Fruit fly (Drosophila melanogaster) whole organism, prepupa: ENCODE data around the gene Aprt.
A peak's percentile ranks its signal among the peaks of the same experiment; 100 is the strongest.

Experiments
- Blimp-1 ChIP-seq: fragments of 200-800 bp; sonication (Bioruptor generic); optimal IDR thresholded peaks from 3 replicates; lab custom pipeline; 2017; ENCODE audit warnings: missing biosample characterization, missing genetic modification characterization, mild to moderate bottlenecking, moderate library complexity, missing genetic modification reagents
- CG10631 ChIP-seq: fragments of 200-800 bp; sonication (Bioruptor generic); optimal IDR thresholded peaks from 2 replicates; lab custom pipeline; 2016; ENCODE audit warnings: missing biosample characterization, missing genetic modification characterization
- CG11294 ChIP-seq: fragments of 200-800 bp; sonication (Bioruptor generic); IDR thresholded peaks from 2 replicates; pipeline ENCODE4 v1.3.6; 2022; ENCODE audit warnings: missing biosample characterization, missing genetic modification characterization
- CG11762 ChIP-seq: fragments of 200-800 bp; sonication (Bioruptor generic); optimal IDR thresholded peaks from 3 replicates; lab custom pipeline; 2016; ENCODE audit warnings: missing biosample characterization, missing genetic modification characterization; ENCODE audit not compliant: insufficient read depth
- CG15336 ChIP-seq: fragments of 200-800 bp; sonication (Bioruptor generic); IDR thresholded peaks from 2 replicates; pipeline ENCODE4 v1.3.6; 2022; ENCODE audit warnings: missing biosample characterization, missing genetic modification characterization
- CG1621 ChIP-seq: fragments of 200-800 bp; sonication (Bioruptor generic); optimal IDR thresholded peaks from 3 replicates; lab custom pipeline; 2018; ENCODE audit warnings: missing biosample characterization, mild to moderate bottlenecking, missing genetic modification characterization
- CG3032 ChIP-seq: fragments of 200-800 bp; optimal IDR thresholded peaks from 2 replicates; lab custom pipeline; 2019; ENCODE audit warnings: missing biosample characterization, mild to moderate bottlenecking, missing genetic modification characterization, moderate library complexity
- CG31627 ChIP-seq: fragments of 200-800 bp; sonication (Bioruptor generic); optimal IDR thresholded peaks from 3 replicates; lab custom pipeline; 2016; ENCODE audit warnings: missing biosample characterization, missing genetic modification characterization
- CG32006 ChIP-seq: fragments of 200-800 bp; sonication (Bioruptor generic); optimal IDR thresholded peaks from 3 replicates; lab custom pipeline; 2017; ENCODE audit warnings: missing biosample characterization, mild to moderate bottlenecking, missing genetic modification characterization
- CG34406 ChIP-seq: fragments of 200-800 bp; sonication (Bioruptor generic); optimal IDR thresholded peaks from 3 replicates; lab custom pipeline; 2016; ENCODE audit warnings: missing biosample characterization, missing genetic modification characterization
- CG3919 ChIP-seq: fragments of 200-800 bp; sonication (Bioruptor generic); optimal IDR thresholded peaks from 3 replicates; lab custom pipeline; 2016; ENCODE audit warnings: missing biosample characterization, missing genetic modification characterization
- CG4318 ChIP-seq: fragments of 200-800 bp; sonication (Bioruptor generic); optimal IDR thresholded peaks from 3 replicates; lab custom pipeline; 2017; ENCODE audit warnings: missing biosample characterization, mild to moderate bottlenecking, missing genetic modification characterization
- CG6163 ChIP-seq: fragments of 200-800 bp; sonication (Bioruptor generic); IDR thresholded peaks from 3 replicates; pipeline ENCODE4 v1.3.6; 2022; ENCODE audit warnings: missing biosample characterization, missing genetic modification characterization
- CG6792 ChIP-seq: fragments of 200-800 bp; sonication (Bioruptor generic); optimal IDR thresholded peaks from 3 replicates; lab custom pipeline; 2016; ENCODE audit warnings: missing biosample characterization, missing genetic modification characterization
- CG6854 ChIP-seq: fragments of 200-800 bp; sonication (Bioruptor generic); optimal IDR thresholded peaks from 2 replicates; lab custom pipeline; 2017; ENCODE audit warnings: missing biosample characterization, mild to moderate bottlenecking, missing genetic modification characterization
- CG7368 ChIP-seq: fragments of 200-800 bp; sonication (Bioruptor generic); optimal IDR thresholded peaks from 3 replicates; lab custom pipeline; 2016; ENCODE audit warnings: missing biosample characterization, missing genetic modification characterization
- CG8119 ChIP-seq: fragments of 200-800 bp; sonication (Bioruptor generic); IDR thresholded peaks from 3 replicates; pipeline ENCODE4 v1.3.6; 2022; ENCODE audit warnings: missing biosample characterization, missing genetic modification characterization
- CG8632 ChIP-seq: fragments of 200-800 bp; sonication (Bioruptor generic); optimal IDR thresholded peaks from 3 replicates; lab custom pipeline; 2016; ENCODE audit warnings: missing biosample characterization, missing genetic modification characterization
- CG9139 ChIP-seq: fragments of 200-800 bp; sonication (Bioruptor generic); optimal IDR thresholded peaks from 3 replicates; lab custom pipeline; 2017; ENCODE audit warnings: missing biosample characterization, mild to moderate bottlenecking, missing genetic modification characterization
- Eip78C ChIP-seq: fragments of 200-800 bp; sonication (Bioruptor generic); peaks from one replicate; lab custom pipeline; 2016; ENCODE audit warnings: missing biosample characterization, missing genetic modification characterization
- Ets21C ChIP-seq: fragments of 200-800 bp; sonication (Bioruptor generic); optimal IDR thresholded peaks from 3 replicates; lab custom pipeline; 2016; ENCODE audit warnings: missing biosample characterization, missing genetic modification characterization
- Ets96B ChIP-seq: fragments of 200-800 bp; optimal IDR thresholded peaks from 2 replicates; lab custom pipeline; 2019; ENCODE audit warnings: missing biosample characterization, mild to moderate bottlenecking, missing genetic modification characterization, moderate library complexity
- Hr38 ChIP-seq: sonication (Bioruptor generic); optimal IDR thresholded peaks from 2 replicates; lab custom pipeline; 2016; ENCODE audit warnings: missing biosample characterization, missing genetic modification characterization
- Hr4 ChIP-seq: fragments of 200-800 bp; sonication (Bioruptor generic); optimal IDR thresholded peaks from 3 replicates; lab custom pipeline; 2016; ENCODE audit warnings: missing biosample characterization, missing genetic modification characterization
- OdsH ChIP-seq: fragments of 200-800 bp; sonication (Bioruptor generic); optimal IDR thresholded peaks from 3 replicates; lab custom pipeline; 2016; ENCODE audit warnings: missing biosample characterization, missing genetic modification characterization
- Sox102F ChIP-seq: fragments of 200-800 bp; sonication (Bioruptor generic); optimal IDR thresholded peaks from 2 replicates; lab custom pipeline; 2016; ENCODE audit warnings: missing biosample characterization, mild to moderate bottlenecking, missing genetic modification characterization
- Sox14 ChIP-seq: fragments of 200-800 bp; sonication (Bioruptor generic); optimal IDR thresholded peaks from 3 replicates; lab custom pipeline; 2016; ENCODE audit warnings: missing biosample characterization, missing genetic modification characterization
- Sox15 ChIP-seq: fragments of 200-800 bp; sonication (Bioruptor generic); optimal IDR thresholded peaks from 3 replicates; lab custom pipeline; 2016; ENCODE audit warnings: missing biosample characterization, missing genetic modification characterization
- acj6 ChIP-seq: fragments of 200-800 bp; sonication (Bioruptor generic); optimal IDR thresholded peaks from 3 replicates; lab custom pipeline; 2016; ENCODE audit warnings: missing biosample characterization, missing genetic modification characterization
- cyc ChIP-seq: fragments of 200-800 bp; sonication (Bioruptor generic); optimal IDR thresholded peaks from 3 replicates; lab custom pipeline; 2016; ENCODE audit warnings: missing biosample characterization, missing genetic modification characterization
- eg ChIP-seq: fragments of 200-800 bp; sonication (Bioruptor generic); IDR thresholded peaks from 3 replicates; pipeline ENCODE4 v1.3.6; 2022; ENCODE audit warnings: missing biosample characterization, missing genetic modification characterization
- fd59A ChIP-seq: fragments of 200-800 bp; sonication (Bioruptor generic); optimal IDR thresholded peaks from 2 replicates; lab custom pipeline; 2017; ENCODE audit warnings: missing biosample characterization, mild to moderate bottlenecking, missing genetic modification characterization, missing genetic modification reagents
- fd85E ChIP-seq: fragments of 200-800 bp; sonication (Bioruptor generic); optimal IDR thresholded peaks from 3 replicates; lab custom pipeline; 2016; ENCODE audit warnings: missing biosample characterization, missing genetic modification characterization
- salr ChIP-seq, 2 experiments: fragments of 200-800 bp; sonication (Bioruptor generic); optimal IDR thresholded peaks; 3 replicates each; lab custom pipeline; 2016 to 2018; ENCODE audit warnings: missing biosample characterization in 2 of 2, missing genetic modification characterization in 2 of 2, mild to moderate bottlenecking in 1 of 2
- ss ChIP-seq, 2 experiments: fragments of 200-800 bp; sonication (Bioruptor generic); optimal IDR thresholded peaks; 2 replicates in 1 of 2; 3 replicates in 1 of 2; lab custom pipeline; 2017 to 2018; ENCODE audit warnings: mild to moderate bottlenecking in 2 of 2, missing biosample characterization in 2 of 2, missing genetic modification characterization in 2 of 2, moderate library complexity in 1 of 2
- svp ChIP-seq: fragments of 200-800 bp; sonication (Bioruptor generic); peaks from one replicate; lab custom pipeline; 2016; ENCODE audit warnings: missing biosample characterization, missing genetic modification characterization
- vri ChIP-seq: fragments of 200-800 bp; sonication (Bioruptor generic); optimal IDR thresholded peaks from 3 replicates; lab custom pipeline; 2016; ENCODE audit warnings: missing biosample characterization, mild to moderate bottlenecking, missing genetic modification characterization

Aprt gene

DNA sequence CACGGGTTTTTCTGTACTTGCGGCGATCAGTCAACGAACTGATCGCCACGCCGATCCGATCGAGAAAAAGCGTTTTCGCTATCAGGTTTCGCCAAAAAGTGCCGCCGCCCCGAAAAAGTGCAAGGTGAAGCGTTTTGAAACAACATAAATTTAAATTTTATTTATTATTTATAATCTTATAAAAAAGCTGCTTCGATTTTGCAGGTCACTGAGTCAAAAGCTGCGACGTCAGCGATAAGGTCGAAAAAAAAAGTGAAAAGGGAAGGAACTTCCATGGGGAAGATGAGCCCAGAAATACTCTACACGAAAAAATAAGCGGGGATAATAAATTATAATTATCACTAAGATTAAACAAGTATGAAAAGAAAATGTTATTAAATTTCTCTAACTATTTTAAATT is 12.9 kb upstream of the Aprt start:
- TF ChIP-seq svp: peak; percentile 92
- TF ChIP-seq cyc: no peak
- TF ChIP-seq Sox102F (GFP tag; lab: Kevin White, UChicago): no peak
- peak; percentile 5 for TF ChIP-seq acj6 (GFP tag; lab: Kevin White, UChicago)
- TF ChIP-seq eg: no peak
- no peak for TF ChIP-seq Hr38 (GFP tag; lab: Kevin White, UChicago)
- no peak for TF ChIP-seq Blimp-1 (GFP tag; lab: Kevin White, UChicago)
- peak; percentile 3 for TF ChIP-seq Eip78C (GFP tag; lab: Kevin White, UChicago)
- TF ChIP-seq, all 60 proteins: peak for 3

- TF ChIP-seq CG6163 (GFP tag; lab: Robert Waterston, UW) (no peak), CG10631 (no peak), Sox15 (GFP tag; lab: Kevin White, UChicago) (no peak), CG11294 (GFP tag; lab: Robert Waterston, UW) (no peak), CG6792 (GFP tag; lab: Kevin White, UChicago) (no peak), CG31627 (GFP tag; lab: Kevin White, UChicago) (no peak), cyc (no peak), CG3032 (tag; lab: Kevin White, UChicago) (no peak), CG34406 (GFP tag; lab: Kevin White, UChicago) (no peak), acj6 (GFP tag; lab: Kevin White, UChicago) (no peak)
- TF ChIP-seq, all 60 proteins: peak for 0
These were observed 7.1 kb upstream of the Aprt start for dm6 chr3L:1891914-1892313.

DNA sequence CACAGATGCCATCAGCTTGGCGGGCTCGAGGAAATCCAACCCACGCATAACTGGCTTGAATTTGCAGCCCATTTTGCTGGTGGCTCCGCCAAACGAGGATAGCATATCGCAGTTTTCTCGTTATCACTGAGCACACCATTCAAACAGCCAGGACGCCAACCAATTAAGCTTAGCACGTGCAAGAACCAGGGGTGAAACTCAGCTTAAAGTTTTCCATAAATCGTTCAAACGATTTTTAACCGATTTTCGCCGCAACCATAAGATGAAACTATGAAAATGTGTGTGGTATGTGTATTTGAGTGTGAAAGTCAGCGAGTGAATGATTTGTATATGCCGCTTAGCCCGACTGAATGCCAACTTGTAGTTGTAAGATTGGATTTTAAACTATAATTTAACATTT is 6.1 kb upstream of the Aprt start:
- no peak for TF ChIP-seq vri (GFP tag; lab: Kevin White, UChicago)
- no peak for TF ChIP-seq CG6854 (GFP tag; lab: Kevin White, UChicago)
- no peak for TF ChIP-seq CG11762
- TF ChIP-seq fd85E: no peak
- no peak for TF ChIP-seq CG4318 (GFP tag; lab: Kevin White, UChicago)
- no peak for TF ChIP-seq svp
- TF ChIP-seq fd59A (GFP tag; lab: Kevin White, UChicago): no peak
- no peak for TF ChIP-seq ss (GFP tag; optimal IDR thresholded peaks at IDR 0.05; lab: Kevin White, UChicago)
- no peak for TF ChIP-seq Ets96B (tag; lab: Kevin White, UChicago)
- no peak for TF ChIP-seq CG9139 (GFP tag; lab: Kevin White, UChicago)
- no peak for TF ChIP-seq CG8632
- no peak for TF ChIP-seq CG3919
- no peak for TF ChIP-seq CG1621 (tag; lab: Kevin White, UChicago)
- TF ChIP-seq Ets21C (GFP tag; lab: Kevin White, UChicago): no peak
- TF ChIP-seq Sox14 (GFP tag; lab: Kevin White, UChicago): no peak

DNA sequence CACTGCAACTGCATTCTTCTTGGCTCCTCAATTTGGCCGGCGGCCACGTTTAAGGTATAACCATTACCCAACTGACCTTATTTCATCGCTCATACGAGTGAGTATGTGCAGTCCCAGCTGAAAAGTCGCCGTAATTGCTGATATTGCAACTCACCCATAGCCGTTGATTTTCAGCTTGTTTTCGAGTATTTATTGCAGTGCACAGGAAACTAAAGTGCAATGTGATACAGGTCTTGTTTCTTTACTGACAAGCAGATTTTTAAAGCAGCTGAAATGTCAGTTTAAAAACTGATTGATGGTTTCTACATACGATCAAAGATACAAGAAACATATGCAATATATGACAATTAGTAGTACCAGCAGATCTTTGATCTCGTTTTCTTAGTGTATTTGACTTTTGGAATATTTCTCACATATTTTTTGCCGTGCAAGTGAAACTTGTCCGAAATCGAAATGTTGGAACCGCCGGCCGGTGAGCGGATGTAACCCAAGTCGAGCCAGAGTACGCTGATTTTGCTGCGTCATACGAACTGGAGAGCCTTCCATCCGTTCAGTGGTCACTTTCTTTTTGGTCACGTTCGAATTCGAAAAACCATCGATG is 3.2 kb upstream of the Aprt start:
- TF ChIP-seq CG3919 (peak; percentile 1), CG32006 (GFP tag; lab: Kevin White, UChicago) (peak; percentile 46), acj6 (GFP tag; lab: Kevin White, UChicago) (no peak), svp (peak; percentile 30), salr (GFP tag; optimal IDR thresholded peaks at IDR 0.05; lab: Kevin White, UChicago) (no peak), CG7368 (GFP tag; lab: Kevin White, UChicago) (peak; percentile 22), CG15336 (GFP tag; lab: Robert Waterston, UW) (0 out of 2 replicates have a peak, but pooled peaks have one; percentile 19), CG1621 (tag; lab: Kevin White, UChicago) (no peak), CG8632 (no peak), CG8119 (GFP tag; lab: Robert Waterston, UW) (0 out of 3 replicates have a peak, but pooled peaks have one; percentile 31), Hr4 (GFP tag; lab: Kevin White, UChicago) (peak; percentile 2), Eip78C (GFP tag; lab: Kevin White, UChicago) (peak; percentile 88), OdsH (GFP tag; lab: Kevin White, UChicago) (peak; percentile 2)
